Worm (Caenorhabditis elegans): ENCODE data around the gene B0272.4.
A peak's percentile ranks its signal among the peaks of the same experiment; 100 is the strongest.
"Not testable (repeated sequence)": the region's sequence is repeated elsewhere in the genome, so short reads cannot be mapped to it uniquely, and the experiment has no call there.

Gene B0272.4

DNA sequence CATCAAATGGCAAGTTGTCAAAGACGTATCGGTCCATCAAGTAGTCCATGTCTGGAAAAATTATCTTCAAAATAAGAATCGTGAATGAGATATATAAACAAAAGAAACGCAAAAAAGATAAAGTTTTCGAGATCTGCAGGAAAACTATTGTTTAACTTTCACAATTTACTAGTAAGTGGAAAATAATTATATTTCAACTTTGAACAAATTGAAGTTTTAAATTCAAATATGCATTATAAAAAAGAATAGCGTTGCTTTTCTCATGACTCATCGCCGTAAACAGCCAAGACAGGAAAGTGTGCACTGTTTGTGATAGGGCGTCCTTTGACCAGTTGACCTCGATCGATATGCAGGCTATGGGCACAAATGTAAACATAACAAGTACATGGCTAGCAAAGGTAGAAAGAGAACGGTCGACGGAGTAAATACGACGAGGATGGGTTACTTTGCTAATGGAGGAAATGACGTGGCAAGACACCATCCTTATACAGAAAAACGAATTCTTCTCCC, 23.8 kb downstream of the B0272.4 start, which contains the start of gene ZK899.2:
Gene ZK899.2 (minus strand): TSS at position 51 of the 510 bp plus-strand sequence.
- TF ChIP-seq nhr-23 (tag; optimal IDR thresholded peaks at IDR 0.05) (no peak), dmd-4 (tag; optimal IDR thresholded peaks at IDR 0.05) (no peak), C34F6.9 (tag; optimal IDR thresholded peaks at IDR 0.05) (no peak), mdl-1 (tag; optimal IDR thresholded peaks at IDR 0.05) (no peak), ztf-4 (tag; optimal IDR thresholded peaks at IDR 0.05) (no peak), blmp-1 (tag; optimal IDR thresholded peaks at IDR 0.05; ENCODE audit: insufficient read depth) (no peak), nhr-25 (tag; optimal IDR thresholded peaks at IDR 0.05) (no peak), skn-1 (tag; optimal IDR thresholded peaks at IDR 0.05) (no peak), snpc-4 (tag; optimal IDR thresholded peaks at IDR 0.05) (no peak), fos-1 (tag; optimal IDR thresholded peaks at IDR 0.05) (no peak), ztf-1 (GFP tag; conservative IDR thresholded peaks at IDR 0.05) (no peak), aly-2 (tag; optimal IDR thresholded peaks at IDR 0.05) (no peak), sma-9 (GFP tag; optimal IDR thresholded peaks at IDR 0.05) (no peak), sma-9 (tag; optimal IDR thresholded peaks at IDR 0.05) (no peak)

ce11 chrX:9452483-9453198, 24.4 kb downstream of the B0272.4 start, which contains the start of gene ZK899.3:
Gene ZK899.3, plus strand, starts transcription at chrX:9453148.
- TF ChIP-seq nhr-6 (tag; optimal IDR thresholded peaks at IDR 0.05), result no peak
- TF ChIP-seq fos-1 (tag; optimal IDR thresholded peaks at IDR 0.05), result peak; percentile 57

ce11 chrX:9456579-9456978, 28.3 kb downstream of the B0272.4 start:
- TF ChIP-seq ztf-11 (tag; optimal IDR thresholded peaks at IDR 0.05), result no peak
- TF ChIP-seq mdl-1 (tag; optimal IDR thresholded peaks at IDR 0.05), result no peak
- peak; percentile 72 for TF ChIP-seq ceh-16 (tag; optimal IDR thresholded peaks at IDR 0.05)
- TF ChIP-seq nhr-11 (tag; optimal IDR thresholded peaks at IDR 0.05), result no peak
- no peak for TF ChIP-seq aly-2 (tag; optimal IDR thresholded peaks at IDR 0.05)
- peak; percentile 34 for TF ChIP-seq elt-1 (tag; optimal IDR thresholded peaks at IDR 0.05)
- no peak for TF ChIP-seq sem-4 (tag; optimal IDR thresholded peaks at IDR 0.05)
- no peak for TF ChIP-seq R02D3.7 (tag; optimal IDR thresholded peaks at IDR 0.05)
- no peak for TF ChIP-seq lin-13 (GFP tag; optimal IDR thresholded peaks at IDR 0.05)
- TF ChIP-seq ztf-4 (tag; optimal IDR thresholded peaks at IDR 0.05), result no peak
- TF ChIP-seq snpc-4 (tag; optimal IDR thresholded peaks at IDR 0.05), result no peak
- TF ChIP-seq nhr-237 (tag; optimal IDR thresholded peaks at IDR 0.05), result no peak

ce11 chrX:9458142-9458541, 29.9 kb downstream of the B0272.4 start, which contains the start of gene tba-8:
Gene tba-8, minus strand, starts transcription at chrX:9458348.
- TF ChIP-seq alr-1 (tag; optimal IDR thresholded peaks at IDR 0.05), result no peak
- TF ChIP-seq F13H6.1 (tag; optimal IDR thresholded peaks at IDR 0.05), result no peak
- TF ChIP-seq ztf-11 (tag; optimal IDR thresholded peaks at IDR 0.05), result no peak
- TF ChIP-seq sma-9 (GFP tag; optimal IDR thresholded peaks at IDR 0.05), result no peak
- no peak for TF ChIP-seq sma-9 (tag; optimal IDR thresholded peaks at IDR 0.05)
- no peak for TF ChIP-seq ama-1 (optimal IDR thresholded peaks at IDR 0.05)
- TF ChIP-seq mab-5 (tag; optimal IDR thresholded peaks at IDR 0.05), result no peak
- TF ChIP-seq nhr-6 (tag; optimal IDR thresholded peaks at IDR 0.05), result no peak
- no peak for TF ChIP-seq unc-62 (GFP tag; optimal IDR thresholded peaks at IDR 0.05)

DNA sequence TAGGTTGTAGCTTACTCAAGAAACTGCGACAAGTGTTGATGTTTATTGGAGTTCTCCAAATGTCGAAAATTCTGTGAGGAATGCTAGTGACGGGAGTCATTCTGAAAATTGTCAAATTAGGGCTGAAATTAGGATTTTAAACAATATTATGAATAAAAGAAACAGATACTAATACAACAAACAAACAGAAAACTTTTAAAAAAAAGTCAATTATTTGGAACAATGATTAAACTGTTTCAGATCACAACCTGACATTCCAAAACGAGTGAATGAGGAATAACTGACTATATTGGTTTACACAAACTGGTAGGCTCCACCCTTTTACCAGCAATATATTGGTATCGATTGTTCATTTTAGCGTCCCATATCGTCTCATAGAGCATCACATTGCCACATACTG, 32.6 kb downstream of the B0272.4 start, which contains the start of gene ZK899.5:
Gene ZK899.5 (minus strand): TSS at position 101 of the 400 bp plus-strand sequence.
- not testable (repeated sequence) for TF ChIP-seq elt-1, F13H6.1, fos-1 (tag; optimal IDR thresholded peaks at IDR 0.05)

DNA sequence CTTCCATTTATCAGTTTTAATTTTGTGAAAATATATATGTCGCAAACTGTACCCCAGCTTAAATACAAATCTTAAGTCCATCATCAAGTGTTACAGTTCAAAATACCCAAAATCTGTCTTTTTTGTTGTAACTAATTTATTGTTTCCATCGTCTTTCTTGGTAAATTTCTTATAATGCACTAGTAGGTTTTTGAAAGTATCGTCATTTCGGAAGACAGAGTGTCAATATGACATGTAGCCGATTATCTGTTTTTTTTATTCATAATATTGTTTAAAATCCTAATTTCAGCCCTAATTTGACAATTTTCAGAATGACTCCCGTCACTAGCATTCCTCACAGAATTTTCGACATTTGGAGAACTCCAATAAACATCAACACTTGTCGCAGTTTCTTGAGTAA, 34.8 kb downstream of the B0272.4 start, which contains the start of gene ZK899.6:
Gene ZK899.6 (plus strand): TSS at position 301 of the 400 bp plus-strand sequence.
- not testable (repeated sequence) for TF ChIP-seq unc-55 (GFP tag; optimal IDR thresholded peaks at IDR 0.05); ceh-16 (tag; optimal IDR thresholded peaks at IDR 0.05); ztf-11 (tag; optimal IDR thresholded peaks at IDR 0.05)
